Worm (Caenorhabditis elegans) whole organism, dauer: ENCODE measurements around the gene C39B10.5.

Source experiments
- unc-62 ChIP-seq: sonication (generic microtip); optimal IDR thresholded peaks from 2 replicates; lab custom pipeline; 2017; ENCODE audit warnings: missing biosample characterization, missing genetic modification reagents, missing genetic modification characterization

Gene C39B10.5

ce11 chrX:10440781-10441180 lies 6.4 kb upstream of the C39B10.5 start:
- TF ChIP-seq unc-62: no peak

DNA sequence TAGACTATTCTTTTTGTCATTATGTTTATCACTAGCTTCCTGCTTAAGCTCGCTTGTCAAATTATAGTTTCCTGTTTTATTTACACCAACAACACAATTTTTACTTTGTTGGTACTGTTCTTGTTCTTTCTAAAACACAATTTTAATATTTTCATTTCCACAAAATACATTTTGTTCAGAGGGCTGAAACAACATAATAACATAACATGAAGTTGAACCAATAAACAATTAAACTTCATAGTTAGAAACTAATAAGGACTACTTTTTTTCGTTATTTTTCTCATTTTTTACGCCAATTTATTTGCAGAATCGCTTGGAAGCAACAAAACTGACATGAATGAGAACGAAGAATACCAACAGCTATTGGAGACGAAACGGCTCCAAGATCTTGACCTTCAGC lies 3.3 kb upstream of the C39B10.5 start, which contains the start of gene C39B10.3:
Gene C39B10.3, plus strand, starts transcription at position 301 of the 400 bp plus-strand sequence.
- no peak for TF ChIP-seq unc-62

ce11 chrX:10444705-10445104 lies 2.4 kb upstream of the C39B10.5 start, which contains the start of gene C39B10.4:
C39B10.4 (plus strand) TSS chrX:10445005.
- TF ChIP-seq unc-62: no peak

DNA sequence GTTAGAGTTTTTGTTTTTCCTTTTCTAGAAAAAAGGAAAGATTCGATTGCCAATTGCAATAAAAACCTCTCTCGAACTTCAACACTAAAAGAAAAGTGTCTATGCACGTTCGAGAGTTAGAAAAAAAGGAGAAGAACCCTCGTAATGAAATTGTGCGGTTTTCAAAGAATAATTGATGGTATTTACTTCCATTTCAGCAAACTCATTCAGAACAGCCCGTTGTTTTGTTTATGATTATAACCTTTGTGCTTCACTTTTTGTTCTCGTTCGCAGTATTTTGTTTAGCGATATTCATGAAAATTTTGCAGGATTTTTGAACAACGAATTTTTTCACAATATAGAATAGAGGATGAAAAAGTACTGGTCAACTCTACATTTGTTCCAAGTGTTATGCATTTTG lies 6.8 kb downstream of the C39B10.5 start, which contains the start of gene lgc-41:
Gene lgc-41, plus strand, starts transcription at position 301 of the 400 bp plus-strand sequence.
- no peak for TF ChIP-seq unc-62

DNA sequence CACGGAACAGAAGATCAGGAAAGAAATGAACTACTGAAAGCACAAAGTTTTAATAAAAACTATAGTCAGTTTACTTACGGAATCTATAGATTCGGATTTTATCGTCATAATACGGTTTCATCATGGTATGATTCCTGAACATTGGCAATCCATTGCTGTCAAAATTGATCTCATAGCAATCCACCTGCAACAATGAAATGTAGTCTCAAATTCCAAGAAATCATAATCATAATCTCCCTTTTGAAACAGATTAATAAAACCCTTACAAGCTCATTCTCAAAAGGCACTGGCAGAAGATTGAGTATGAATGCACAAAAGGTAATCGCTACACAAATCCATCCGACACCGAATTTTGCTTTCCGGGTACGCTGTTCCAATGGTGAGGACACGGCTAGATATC lies 15.2 kb downstream of the C39B10.5 start:
- no peak for TF ChIP-seq unc-62

ce11 chrX:10463542-10463941 lies 16.4 kb downstream of the C39B10.5 start, which contains the start of gene C39B10.1:
C39B10.1 (minus strand) TSS chrX:10463642.
- no peak for TF ChIP-seq unc-62

- TF ChIP-seq unc-62: no peak
Observed at ce11 chrX:10474998-10475577, 27.9 kb downstream of the C39B10.5 start, which contains the start of gene elt-4. elt-4 (plus strand) TSS chrX:10475527.

- TF ChIP-seq unc-62: no peak
Observed at ce11 chrX:10476573-10476972, 29.4 kb downstream of the C39B10.5 start, which contains the start of gene C39B10.7. C39B10.7 (plus strand) TSS chrX:10476873.

DNA sequence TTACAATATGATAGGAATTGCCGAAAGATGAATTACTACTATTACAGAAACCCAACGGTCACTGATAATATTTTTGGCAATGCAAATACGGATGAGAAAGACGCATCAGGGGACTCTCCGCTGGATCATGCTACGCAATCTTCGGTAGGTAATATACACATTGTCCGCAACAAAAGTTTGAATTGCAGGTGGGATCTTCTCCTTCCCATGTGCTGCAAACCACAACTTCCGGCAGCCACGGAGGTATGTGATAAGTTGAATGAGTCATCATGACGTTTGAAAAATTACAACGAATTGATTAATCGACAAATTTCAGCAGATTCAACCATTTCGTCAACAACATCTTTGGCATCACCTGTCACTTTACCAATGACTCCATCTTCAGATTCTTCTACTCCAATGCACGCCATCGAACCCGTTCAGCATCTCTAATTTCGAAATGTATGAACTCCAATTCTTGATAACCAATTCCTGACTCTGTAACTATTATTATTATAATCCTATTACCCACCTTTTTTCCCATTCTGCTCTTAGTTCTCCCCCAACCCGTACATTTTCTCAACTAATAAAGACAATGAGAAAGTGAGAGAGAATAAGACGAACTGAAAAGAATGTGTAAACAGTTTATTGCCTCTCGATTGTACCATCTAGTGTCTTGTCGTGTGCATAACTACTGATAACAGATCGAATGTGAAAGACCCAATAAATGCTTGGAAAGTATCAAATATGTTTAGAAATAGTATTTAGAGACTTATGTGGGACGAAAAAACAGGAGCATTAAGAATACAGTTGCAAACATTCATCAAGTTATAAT lies 30.2 kb downstream of the C39B10.5 start:
- TF ChIP-seq unc-62: no peak

ce11 chrX:10479108-10479738 lies 32.1 kb downstream of the C39B10.5 start:
- no peak for TF ChIP-seq unc-62

- TF ChIP-seq unc-62: no peak
Observed at ce11 chrX:10480563-10481290, 33.6 kb downstream of the C39B10.5 start, which contains the start of gene elt-2. elt-2 (plus strand) TSS chrX:10481240.

ce11 chrX:10482272-10482671 lies 35.1 kb downstream of the C39B10.5 start:
- TF ChIP-seq unc-62: no peak

- no peak for TF ChIP-seq unc-62
Observed at ce11 chrX:10485300-10485755, 38.2 kb downstream of the C39B10.5 start, which contains the start of gene C33D3.3. C33D3.3 (plus strand) TSS chrX:10485350.

- TF ChIP-seq unc-62: no peak
Observed at ce11 chrX:10488763-10489162, 41.6 kb downstream of the C39B10.5 start, which contains the start of gene C33D3.4. C33D3.4 (plus strand) TSS chrX:10489063.

- no peak for TF ChIP-seq unc-62
Observed at ce11 chrX:10491044-10491443, 43.9 kb downstream of the C39B10.5 start, which contains the start of gene C33D3.5. C33D3.5 (plus strand) TSS chrX:10491344.
